Fruit fly (Drosophila melanogaster) whole organism, embryonic: Measurements from ENCODE around the gene CG5928.

Experiments used
- Asciz ChIP-seq: fragments of 200-800 bp; sonication (Bioruptor generic); optimal IDR thresholded peaks from 2 replicates; lab custom pipeline; 2017; ENCODE audit warnings: missing biosample characterization, mild to moderate bottlenecking, missing genetic modification characterization, missing genetic modification reagents
- CG10274 ChIP-seq: fragments of 200-800 bp; sonication (Bioruptor generic); optimal IDR thresholded peaks from 3 replicates; lab custom pipeline; 2017; ENCODE audit warnings: missing biosample characterization, mild to moderate bottlenecking, missing genetic modification characterization
- CG11560 ChIP-seq: fragments of 200-800 bp; sonication (Bioruptor generic); IDR thresholded peaks from 3 replicates; pipeline ENCODE4 v1.3.6; 2022; ENCODE audit warnings: missing biosample characterization, missing genetic modification characterization
- CG12155 ChIP-seq: fragments of 200-800 bp; sonication (Bioruptor generic); optimal IDR thresholded peaks from 3 replicates; lab custom pipeline; 2016; ENCODE audit warnings: missing biosample characterization, missing genetic modification characterization
- CG13624 ChIP-seq: fragments of 200-800 bp; sonication (Bioruptor generic); optimal IDR thresholded peaks from 2 replicates; lab custom pipeline; 2016; ENCODE audit warnings: missing biosample characterization, missing genetic modification characterization
- CG14014 ChIP-seq: fragments of 200-800 bp; sonication (Bioruptor generic); IDR thresholded peaks from 2 replicates; pipeline ENCODE4 v1.3.6; 2022; ENCODE audit warnings: missing biosample characterization, missing genetic modification characterization
- CG14667 ChIP-seq: fragments of 200-800 bp; sonication (Bioruptor generic); IDR thresholded peaks from 2 replicates; pipeline ENCODE4 v1.3.6; 2022; ENCODE audit warnings: missing biosample characterization, missing genetic modification characterization
- CG15011 ChIP-seq: fragments of 200-800 bp; sonication (Bioruptor generic); optimal IDR thresholded peaks from 3 replicates; lab custom pipeline; 2018; ENCODE audit warnings: missing biosample characterization, mild to moderate bottlenecking, missing genetic modification characterization
- CG1647 ChIP-seq: fragments of 200-800 bp; sonication (Bioruptor generic); optimal IDR thresholded peaks from 3 replicates; lab custom pipeline; 2016; ENCODE audit warnings: missing biosample characterization, missing genetic modification characterization
- CG17359 ChIP-seq: fragments of 200-800 bp; sonication (Bioruptor generic); optimal IDR thresholded peaks from 3 replicates; lab custom pipeline; 2018; ENCODE audit warnings: missing biosample characterization, mild to moderate bottlenecking, missing genetic modification characterization, moderate library complexity
- CG2202 ChIP-seq: fragments of 200-800 bp; sonication (Bioruptor generic); optimal IDR thresholded peaks from 2 replicates; lab custom pipeline; 2018; ENCODE audit warnings: missing biosample characterization, mild to moderate bottlenecking, missing genetic modification characterization
- CG30403 ChIP-seq: fragments of 200-800 bp; sonication (Bioruptor generic); optimal IDR thresholded peaks from 3 replicates; lab custom pipeline; 2016; ENCODE audit warnings: missing biosample characterization, missing genetic modification characterization
- CG30431 ChIP-seq: fragments of 200-800 bp; sonication (Bioruptor generic); optimal IDR thresholded peaks from 2 replicates; lab custom pipeline; 2017; ENCODE audit warnings: missing biosample characterization, missing genetic modification characterization
- CG31365 ChIP-seq: fragments of 200-800 bp; sonication (Bioruptor generic); optimal IDR thresholded peaks from 2 replicates; lab custom pipeline; 2018; ENCODE audit warnings: missing biosample characterization, mild to moderate bottlenecking, missing genetic modification characterization
- CG3407 ChIP-seq: fragments of 200-800 bp; sonication (Bioruptor generic); optimal IDR thresholded peaks from 2 replicates; lab custom pipeline; 2018; ENCODE audit warnings: missing biosample characterization, mild to moderate bottlenecking, missing genetic modification characterization
- CG4282 ChIP-seq: fragments of 200-800 bp; sonication (Bioruptor generic); optimal IDR thresholded peaks from 2 replicates; lab custom pipeline; 2016; ENCODE audit warnings: missing biosample characterization, missing genetic modification characterization
- CG4328 ChIP-seq: fragments of 200-800 bp; sonication (Bioruptor generic); optimal IDR thresholded peaks from 3 replicates; lab custom pipeline; 2017; ENCODE audit warnings: missing biosample characterization, missing genetic modification reagents, missing genetic modification characterization
- CG7372 ChIP-seq: fragments of 200-800 bp; sonication (Bioruptor generic); IDR thresholded peaks from 2 replicates; pipeline ENCODE4 v1.3.6; 2022; ENCODE audit warnings: missing biosample characterization, missing genetic modification characterization
- CG7556 ChIP-seq: fragments of 200-800 bp; sonication (Bioruptor generic); optimal IDR thresholded peaks from 2 replicates; lab custom pipeline; 2017; ENCODE audit warnings: missing biosample characterization, mild to moderate bottlenecking, missing genetic modification characterization
- CG8089 ChIP-seq: fragments of 200-800 bp; sonication (Bioruptor generic); optimal IDR thresholded peaks from 3 replicates; lab custom pipeline; 2016; ENCODE audit warnings: missing biosample characterization, missing genetic modification characterization
- Camta ChIP-seq: fragments of 200-800 bp; sonication (Bioruptor generic); optimal IDR thresholded peaks from 2 replicates; lab custom pipeline; 2016; ENCODE audit warnings: missing biosample characterization, missing genetic modification characterization
- Drgx ChIP-seq: fragments of 200-800 bp; sonication (Bioruptor generic); IDR thresholded peaks from 2 replicates; pipeline ENCODE4 v1.3.6; 2022; ENCODE audit warnings: missing biosample characterization, missing genetic modification characterization
- Ets97D ChIP-seq: fragments of 200-800 bp; sonication (Bioruptor generic); optimal IDR thresholded peaks from 3 replicates; lab custom pipeline; 2016; ENCODE audit warnings: missing biosample characterization, missing genetic modification characterization
- HmgD ChIP-seq: fragments of 200-800 bp; sonication (Bioruptor generic); optimal IDR thresholded peaks from 3 replicates; lab custom pipeline; 2016; ENCODE audit warnings: missing biosample characterization, missing genetic modification characterization
- Hr3 ChIP-seq: fragments of 200-800 bp; sonication (Bioruptor generic); optimal IDR thresholded peaks from 3 replicates; lab custom pipeline; 2016; ENCODE audit warnings: missing biosample characterization, missing genetic modification characterization
- Hr51 ChIP-seq, 2 experiments: fragments of 200-800 bp; sonication (Bioruptor generic); optimal IDR thresholded peaks; 2 replicates in 1 of 2; 3 replicates in 1 of 2; lab custom pipeline; 2016 to 2018; ENCODE audit warnings: missing biosample characterization in 2 of 2, missing genetic modification characterization in 2 of 2, mild to moderate bottlenecking in 1 of 2, moderate library complexity in 1 of 2
- Med ChIP-seq: fragments of 200-800 bp; sonication (Bioruptor generic); peaks from one replicate; lab custom pipeline; 2016; ENCODE audit warnings: missing biosample characterization, missing genetic modification characterization, mild to moderate bottlenecking, inconsistent platforms, moderate library complexity
- Nf-YC ChIP-seq: fragments of 200-800 bp; optimal IDR thresholded peaks from 3 replicates; lab custom pipeline; 2019; ENCODE audit warnings: missing biosample characterization, mild to moderate bottlenecking, missing genetic modification characterization, moderate library complexity
- Side ChIP-seq: fragments of 200-800 bp; sonication (Bioruptor generic); optimal IDR thresholded peaks from 2 replicates; lab custom pipeline; 2016; ENCODE audit warnings: missing biosample characterization, missing genetic modification characterization
- Sox102F ChIP-seq: fragments of 200-800 bp; sonication (Bioruptor generic); optimal IDR thresholded peaks from 2 replicates; lab custom pipeline; 2018; ENCODE audit warnings: missing biosample characterization, mild to moderate bottlenecking, missing genetic modification characterization, moderate library complexity
- ab ChIP-seq: fragments of 200-800 bp; sonication (Bioruptor generic); optimal IDR thresholded peaks from 2 replicates; lab custom pipeline; 2016; ENCODE audit warnings: missing biosample characterization, missing genetic modification characterization
- ap ChIP-seq: fragments of 200-800 bp; sonication (Bioruptor generic); IDR thresholded peaks from 2 replicates; pipeline ENCODE4 v1.3.6; 2022; ENCODE audit warnings: missing biosample characterization, missing genetic modification characterization
- ara ChIP-seq: fragments of 200-800 bp; sonication (Bioruptor generic); IDR thresholded peaks from 2 replicates; pipeline ENCODE4 v1.3.6; 2022; ENCODE audit warnings: missing biosample characterization, missing genetic modification characterization
- bab2 ChIP-seq: fragments of 200-800 bp; sonication (Bioruptor generic); optimal IDR thresholded peaks from 2 replicates; lab custom pipeline; 2016; ENCODE audit warnings: missing biosample characterization, missing genetic modification characterization
- br ChIP-seq: fragments of >200 bp; optimal IDR thresholded peaks from 2 replicates; lab custom pipeline; 2017
- caup ChIP-seq: fragments of 200-800 bp; sonication (Bioruptor generic); optimal IDR thresholded peaks from 3 replicates; lab custom pipeline; 2017; ENCODE audit warnings: missing biosample characterization, mild to moderate bottlenecking, missing genetic modification characterization, moderate library complexity; ENCODE audit not compliant: severe bottlenecking
- chinmo ChIP-seq: fragments of 200-800 bp; sonication (Bioruptor generic); IDR thresholded peaks from 4 replicates; pipeline ENCODE4 v1.3.6; 2022; ENCODE audit warnings: missing biosample characterization, missing genetic modification characterization; ENCODE audit not compliant: partially characterized antibody
- cwo ChIP-seq: fragments of 200-800 bp; sonication (Bioruptor generic); optimal IDR thresholded peaks from 3 replicates; lab custom pipeline; 2017; ENCODE audit warnings: missing biosample characterization, missing genetic modification characterization, mild to moderate bottlenecking, moderate library complexity, missing genetic modification reagents
- dmrt11E ChIP-seq: fragments of 200-800 bp; sonication (Bioruptor generic); optimal IDR thresholded peaks from 3 replicates; lab custom pipeline; 2018; ENCODE audit warnings: missing biosample characterization, mild to moderate bottlenecking, missing genetic modification characterization, moderate library complexity
- dpn ChIP-seq, 2 experiments: fragments of 200-800 bp; sonication (Bioruptor generic); optimal IDR thresholded peaks; 3 replicates each; lab custom pipeline; 2016; ENCODE audit warnings: missing biosample characterization in 2 of 2, missing genetic modification characterization in 2 of 2
- fru ChIP-seq: fragments of >200 bp; optimal IDR thresholded peaks from 2 replicates; lab custom pipeline; 2017
- insv ChIP-seq, 2 experiments: fragments of 200-800 bp; sonication (Bioruptor generic); optimal IDR thresholded peaks; 3 replicates each; lab custom pipeline; 2016 to 2018; ENCODE audit warnings: missing biosample characterization in 2 of 2, missing genetic modification characterization in 2 of 2
- jumu ChIP-seq: fragments of 200-800 bp; sonication (Bioruptor generic); optimal IDR thresholded peaks from 3 replicates; lab custom pipeline; 2016; ENCODE audit warnings: missing biosample characterization, missing genetic modification characterization
- pros ChIP-seq: fragments of 200-800 bp; sonication (Bioruptor generic); optimal IDR thresholded peaks from 3 replicates; lab custom pipeline; 2019; ENCODE audit warnings: missing biosample characterization, mild to moderate bottlenecking, missing genetic modification characterization, moderate library complexity
- psq ChIP-seq: fragments of 200-800 bp; sonication (Bioruptor generic); optimal IDR thresholded peaks from 2 replicates; lab custom pipeline; 2017; ENCODE audit warnings: missing biosample characterization, missing genetic modification characterization
- ranshi ChIP-seq: fragments of 200-800 bp; sonication (Bioruptor generic); IDR thresholded peaks from 2 replicates; pipeline ENCODE4 v1.3.6; 2022; ENCODE audit warnings: missing biosample characterization, missing genetic modification characterization
- rib ChIP-seq: fragments of 200-800 bp; sonication (Bioruptor generic); IDR thresholded peaks from 2 replicates; pipeline ENCODE4 v1.3.6; 2022; ENCODE audit warnings: missing biosample characterization, missing genetic modification characterization
- sc ChIP-seq, 3 experiments: fragments of >200 bp in 2 of 3; fragments of 200-800 bp in 1 of 3; sonication (Bioruptor generic) in 1 of 3; optimal IDR thresholded peaks; 2 replicates in 2 of 3; 3 replicates in 1 of 3; lab custom pipeline; 2017; ENCODE audit warnings: mild to moderate bottlenecking in 1 of 3, missing biosample characterization in 1 of 3, missing genetic modification characterization in 1 of 3, missing genetic modification reagents in 1 of 3
- slp2 ChIP-seq: fragments of 200-800 bp; sonication (Bioruptor generic); optimal IDR thresholded peaks from 2 replicates; lab custom pipeline; 2016; ENCODE audit warnings: missing biosample characterization, missing genetic modification characterization
- wor ChIP-seq: fragments of 200-800 bp; sonication (Bioruptor generic); IDR thresholded peaks from 2 replicates; pipeline ENCODE4 v1.3.6; 2022; ENCODE audit warnings: missing biosample characterization, missing genetic modification characterization
- zf30C ChIP-seq: fragments of 200-800 bp; sonication (Bioruptor generic); optimal IDR thresholded peaks from 3 replicates; lab custom pipeline; 2018; ENCODE audit warnings: missing biosample characterization, mild to moderate bottlenecking, missing genetic modification characterization

Gene CG5928

DNA sequence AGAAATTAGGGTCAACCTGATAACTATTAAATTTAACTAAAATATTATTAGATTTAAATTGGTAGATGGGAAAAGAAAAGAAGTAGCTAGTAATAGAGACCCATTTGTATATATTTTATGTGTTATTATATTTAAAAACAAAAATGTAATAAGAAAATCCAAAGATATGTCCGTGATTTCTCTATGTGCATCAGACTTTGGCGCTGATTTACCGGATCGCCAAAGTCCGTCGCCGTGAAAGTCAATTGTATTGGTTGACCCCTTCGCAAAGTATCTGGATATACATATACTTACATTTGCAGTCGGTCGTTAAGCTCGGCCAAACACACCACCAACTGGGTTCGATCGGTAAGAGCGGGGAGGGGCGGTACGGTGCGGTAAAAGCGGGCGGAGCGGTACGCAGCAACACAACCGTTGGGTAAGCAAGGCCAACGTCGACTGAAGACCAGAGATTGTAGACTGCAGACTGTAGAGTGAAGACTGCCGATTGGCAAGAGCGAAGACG lies 9.3 kb downstream of the CG5928 start (continued):
- TF ChIP-seq CG3407: peak; percentile 4
- TF ChIP-seq caup: no peak
- TF ChIP-seq Med (GFP tag; lab: Kevin White, UChicago): peak; percentile 30
- peak; percentile 30 for TF ChIP-seq CG7556 (GFP tag; lab: Kevin White, UChicago)
- 0 out of 4 replicates have a peak, but pooled peaks have one; percentile 57 for TF ChIP-seq chinmo
- TF ChIP-seq bab2 (GFP tag; lab: Kevin White, UChicago): no peak
- TF ChIP-seq dmrt11E: no peak
- no peak for TF ChIP-seq CG14014 (GFP tag; lab: Robert Waterston, UW)
- TF ChIP-seq Hr51 (GFP tag; optimal IDR thresholded peaks at IDR 0.05; lab: Kevin White, UChicago): peak in 1 of 2 experiments; percentile 66
- TF ChIP-seq rib: no peak
- TF ChIP-seq pros (GFP tag; lab: Kevin White, UChicago): peak; percentile 16
- peak; percentile 72 for TF ChIP-seq Sox102F (GFP tag; lab: Kevin White, UChicago)
- TF ChIP-seq wor (GFP tag; lab: Robert Waterston, UW): no peak
- no peak for TF ChIP-seq Nf-YC (tag; lab: Kevin White, UChicago)
- TF ChIP-seq insv (GFP tag; optimal IDR thresholded peaks at IDR 0.05; lab: Kevin White, UChicago): no peak
- no peak for TF ChIP-seq CG14667
- TF ChIP-seq Drgx: peak; percentile 67; the same call in 1 of the 2 replicates
- no peak for TF ChIP-seq CG31365
- no peak for TF ChIP-seq zf30C
- no peak for TF ChIP-seq br (lab: Kevin White, UChicago)
- no peak for TF ChIP-seq Hr3 (GFP tag; lab: Kevin White, UChicago)
- no peak for TF ChIP-seq jumu
- TF ChIP-seq fru (lab: Kevin White, UChicago): no peak
- TF ChIP-seq Asciz (GFP tag; lab: Kevin White, UChicago): peak; percentile 25
- no peak for TF ChIP-seq CG2202 (tag; lab: Kevin White, UChicago)
- TF ChIP-seq ap (GFP tag; lab: Robert Waterston, UW): peak; percentile 35; the same call in 1 of the 2 replicates
- TF ChIP-seq ara: no peak
- TF ChIP-seq ranshi (GFP tag; lab: Robert Waterston, UW): no peak
- no peak for TF ChIP-seq CG15011 (GFP tag; lab: Kevin White, UChicago)
- peak in 1 of 2 experiments; percentile 32 for TF ChIP-seq dpn (GFP tag; optimal IDR thresholded peaks at IDR 0.05; lab: Kevin White, UChicago)
- no peak for TF ChIP-seq CG12155 (GFP tag; lab: Kevin White, UChicago)
- TF ChIP-seq CG30403: peak; percentile 40
- no peak for TF ChIP-seq psq (GFP tag; lab: Kevin White, UChicago)
- peak; percentile 54 for TF ChIP-seq CG17359 (tag; lab: Kevin White, UChicago)
- no peak for TF ChIP-seq CG10274
- TF ChIP-seq Side: no peak
- TF ChIP-seq CG4282 (GFP tag; lab: Kevin White, UChicago): no peak
- no peak for TF ChIP-seq Ets97D (GFP tag; lab: Kevin White, UChicago)
- TF ChIP-seq HmgD (GFP tag; lab: Kevin White, UChicago): no peak
- no peak for TF ChIP-seq CG30431
- TF ChIP-seq cwo (GFP tag; lab: Kevin White, UChicago): no peak
- no peak for TF ChIP-seq ab
- no peak for TF ChIP-seq slp2 (GFP tag; lab: Kevin White, UChicago)
- TF ChIP-seq CG7372 (GFP tag; lab: Robert Waterston, UW): no peak
- no peak for TF ChIP-seq CG8089 (GFP tag; lab: Kevin White, UChicago)
- TF ChIP-seq CG11560 (tag; lab: Robert Waterston, UW): no peak
- no peak for TF ChIP-seq Camta (GFP tag; lab: Kevin White, UChicago)
- no peak for TF ChIP-seq CG1647 (GFP tag; lab: Kevin White, UChicago)
- TF ChIP-seq CG4328 (GFP tag; lab: Kevin White, UChicago): no peak
- TF ChIP-seq CG13624 (GFP tag; lab: Kevin White, UChicago): no peak
- TF ChIP-seq sc (optimal IDR thresholded peaks at IDR 0.05; lab: Kevin White, UChicago): no peak
- TF ChIP-seq sc (GFP tag; optimal IDR thresholded peaks at IDR 0.05; lab: Kevin White, UChicago): peak; percentile 19
